Fruit fly (Drosophila melanogaster): Measurements from ENCODE around the gene CG43233.

dm6 chr2L:20427401-20427800, 45.8 kb downstream of the CG43233 start:
- TF ChIP-seq CG8478 (optimal IDR thresholded peaks at IDR 0.05) (no peak), CTCF (optimal IDR thresholded peaks at IDR 0.05) (no peak)

Measured in S2 (cell line).